Worm (Caenorhabditis elegans) whole organism, L4 larva: ENCODE measurements around the gene egrh-3.
"Not testable (repeated sequence)": the region's sequence is repeated elsewhere in the genome, so short reads cannot be mapped to it uniquely, and the experiment has no call there.

Source experiments
- R02D3.7 ChIP-seq: fragments of 150-350 bp; sonication (generic microtip); optimal IDR thresholded peaks from 3 replicates; lab custom pipeline; 2014; ENCODE audit warnings: missing biosample characterization, missing genetic modification characterization
- arid-1 ChIP-seq: fragments of 200-800 bp; sonication (Bioruptor generic); conservative IDR thresholded peaks from 2 replicates; pipeline ENCODE4 v1.3.6; 2022; ENCODE audit warnings: missing genetic modification reagents, missing genetic modification characterization, missing compliant biosample characterization
- fos-1 ChIP-seq: fragments of 150-350 bp; optimal IDR thresholded peaks from 2 replicates; lab custom pipeline; 2014; ENCODE audit warnings: missing biosample characterization, missing genetic modification characterization
- nhr-11 ChIP-seq: fragments of 150-350 bp; optimal IDR thresholded peaks from 2 replicates; lab custom pipeline; 2014; ENCODE audit warnings: missing biosample characterization, missing genetic modification characterization
- unc-62 ChIP-seq, 3 experiments: fragments of 150-350 bp in 1 of 3; sonication (generic microtip); optimal IDR thresholded peaks in 2 of 3; peaks in 1 of 3; 1 replicate in 1 of 3; 2 replicates in 2 of 3; lab custom pipeline; 2014 to 2017; ENCODE audit warnings: missing biosample characterization in 3 of 3, missing genetic modification characterization in 3 of 3, missing genetic modification reagents in 3 of 3, missing genotype in 1 of 3

DNA sequence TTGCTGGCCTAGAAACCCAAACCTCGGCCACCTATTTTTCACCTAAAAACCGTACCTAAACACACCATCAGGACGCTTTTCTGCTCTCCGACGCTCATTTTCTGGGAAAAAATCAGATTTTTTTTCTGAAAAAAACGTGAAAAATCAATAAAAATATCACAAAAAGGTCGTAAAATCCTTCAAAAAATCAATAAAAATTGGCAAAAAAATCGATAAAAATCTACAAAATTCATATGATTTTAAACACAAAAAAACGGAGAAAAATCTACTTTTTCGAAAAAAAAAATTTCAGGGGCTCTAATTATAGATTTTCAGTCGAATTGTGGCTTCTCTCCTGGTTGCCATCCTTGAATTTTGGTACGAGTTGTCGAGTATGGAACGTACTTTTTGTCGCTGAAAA lies 27.9 kb upstream of the egrh-3 start, which contains the start of gene Y94H6A.7:
- not testable (repeated sequence) for TF ChIP-seq nhr-11 (tag; lab: Kevin White, UChicago); arid-1 (GFP tag; lab: Robert Waterston, UW); unc-62 (GFP tag; optimal IDR thresholded peaks at IDR 0.05 in 1 of 2; lab: Kevin White, UChicago); unc-62 (tag; optimal IDR thresholded peaks at IDR 0.05; lab: Kevin White, UChicago); R02D3.7; fos-1 (tag; lab: Kevin White, UChicago)
